Fruit fly (Drosophila melanogaster) whole organism, prepupa: ENCODE measurements around the gene CG2964.

Experiments used
- Blimp-1 ChIP-seq: fragments of 200-800 bp; sonication (Bioruptor generic); optimal IDR thresholded peaks from 3 replicates; lab custom pipeline; 2017; ENCODE audit warnings: missing biosample characterization, missing genetic modification characterization, mild to moderate bottlenecking, moderate library complexity, missing genetic modification reagents
- CG10631 ChIP-seq: fragments of 200-800 bp; sonication (Bioruptor generic); optimal IDR thresholded peaks from 2 replicates; lab custom pipeline; 2016; ENCODE audit warnings: missing biosample characterization, missing genetic modification characterization
- CG10669 ChIP-seq: fragments of 200-800 bp; sonication (Bioruptor generic); optimal IDR thresholded peaks from 3 replicates; lab custom pipeline; 2018; ENCODE audit warnings: missing biosample characterization, mild to moderate bottlenecking, missing genetic modification characterization, moderate library complexity
- CG11294 ChIP-seq: fragments of 200-800 bp; sonication (Bioruptor generic); IDR thresholded peaks from 2 replicates; pipeline ENCODE4 v1.3.6; 2022; ENCODE audit warnings: missing biosample characterization, missing genetic modification characterization
- CG11762 ChIP-seq: fragments of 200-800 bp; sonication (Bioruptor generic); optimal IDR thresholded peaks from 3 replicates; lab custom pipeline; 2016; ENCODE audit warnings: missing biosample characterization, missing genetic modification characterization; ENCODE audit not compliant: insufficient read depth
- CG11902 ChIP-seq: fragments of 200-800 bp; sonication (Bioruptor generic); optimal IDR thresholded peaks from 3 replicates; lab custom pipeline; 2016; ENCODE audit warnings: missing biosample characterization, missing genetic modification characterization
- CG1621 ChIP-seq: fragments of 200-800 bp; sonication (Bioruptor generic); optimal IDR thresholded peaks from 3 replicates; lab custom pipeline; 2018; ENCODE audit warnings: missing biosample characterization, mild to moderate bottlenecking, missing genetic modification characterization
- CG16779 ChIP-seq: fragments of 200-800 bp; sonication (Bioruptor generic); optimal IDR thresholded peaks from 3 replicates; lab custom pipeline; 2017; ENCODE audit warnings: missing biosample characterization, mild to moderate bottlenecking, missing genetic modification characterization
- CG3032 ChIP-seq: fragments of 200-800 bp; optimal IDR thresholded peaks from 2 replicates; lab custom pipeline; 2019; ENCODE audit warnings: missing biosample characterization, mild to moderate bottlenecking, missing genetic modification characterization, moderate library complexity
- CG31627 ChIP-seq: fragments of 200-800 bp; sonication (Bioruptor generic); optimal IDR thresholded peaks from 3 replicates; lab custom pipeline; 2016; ENCODE audit warnings: missing biosample characterization, missing genetic modification characterization
- CG32006 ChIP-seq: fragments of 200-800 bp; sonication (Bioruptor generic); optimal IDR thresholded peaks from 3 replicates; lab custom pipeline; 2017; ENCODE audit warnings: missing biosample characterization, mild to moderate bottlenecking, missing genetic modification characterization
- CG34406 ChIP-seq: fragments of 200-800 bp; sonication (Bioruptor generic); optimal IDR thresholded peaks from 3 replicates; lab custom pipeline; 2016; ENCODE audit warnings: missing biosample characterization, missing genetic modification characterization
- CG3919 ChIP-seq: fragments of 200-800 bp; sonication (Bioruptor generic); optimal IDR thresholded peaks from 3 replicates; lab custom pipeline; 2016; ENCODE audit warnings: missing biosample characterization, missing genetic modification characterization
- CG6163 ChIP-seq: fragments of 200-800 bp; sonication (Bioruptor generic); IDR thresholded peaks from 3 replicates; pipeline ENCODE4 v1.3.6; 2022; ENCODE audit warnings: missing biosample characterization, missing genetic modification characterization
- CG6276 ChIP-seq: fragments of 200-800 bp; sonication (Bioruptor generic); optimal IDR thresholded peaks from 2 replicates; lab custom pipeline; 2017; ENCODE audit warnings: missing biosample characterization, mild to moderate bottlenecking, missing genetic modification characterization
- CG6792 ChIP-seq: fragments of 200-800 bp; sonication (Bioruptor generic); optimal IDR thresholded peaks from 3 replicates; lab custom pipeline; 2016; ENCODE audit warnings: missing biosample characterization, missing genetic modification characterization
- CG6808 ChIP-seq: fragments of 200-800 bp; sonication (Bioruptor generic); optimal IDR thresholded peaks from 3 replicates; lab custom pipeline; 2017; ENCODE audit warnings: missing biosample characterization, missing genetic modification characterization, mild to moderate bottlenecking, moderate library complexity, missing genetic modification reagents
- CG6854 ChIP-seq: fragments of 200-800 bp; sonication (Bioruptor generic); optimal IDR thresholded peaks from 2 replicates; lab custom pipeline; 2017; ENCODE audit warnings: missing biosample characterization, mild to moderate bottlenecking, missing genetic modification characterization
- CG7368 ChIP-seq: fragments of 200-800 bp; sonication (Bioruptor generic); optimal IDR thresholded peaks from 3 replicates; lab custom pipeline; 2016; ENCODE audit warnings: missing biosample characterization, missing genetic modification characterization
- CG8119 ChIP-seq: fragments of 200-800 bp; sonication (Bioruptor generic); IDR thresholded peaks from 3 replicates; pipeline ENCODE4 v1.3.6; 2022; ENCODE audit warnings: missing biosample characterization, missing genetic modification characterization
- CG8319 ChIP-seq: fragments of 200-800 bp; sonication (Bioruptor generic); optimal IDR thresholded peaks from 3 replicates; lab custom pipeline; 2016; ENCODE audit warnings: missing biosample characterization, missing genetic modification characterization
- CG8632 ChIP-seq: fragments of 200-800 bp; sonication (Bioruptor generic); optimal IDR thresholded peaks from 3 replicates; lab custom pipeline; 2016; ENCODE audit warnings: missing biosample characterization, missing genetic modification characterization
- Eip75B ChIP-seq: fragments of 200-800 bp; sonication (Bioruptor generic); optimal IDR thresholded peaks from 3 replicates; lab custom pipeline; 2016; ENCODE audit warnings: missing biosample characterization, missing genetic modification characterization
- Eip93F ChIP-seq: fragments of 200-800 bp; sonication (Bioruptor generic); optimal IDR thresholded peaks from 2 replicates; lab custom pipeline; 2016; ENCODE audit warnings: missing biosample characterization, mild to moderate bottlenecking, missing genetic modification characterization
- Ets21C ChIP-seq: fragments of 200-800 bp; sonication (Bioruptor generic); optimal IDR thresholded peaks from 3 replicates; lab custom pipeline; 2016; ENCODE audit warnings: missing biosample characterization, missing genetic modification characterization
- Ets96B ChIP-seq: fragments of 200-800 bp; optimal IDR thresholded peaks from 2 replicates; lab custom pipeline; 2019; ENCODE audit warnings: missing biosample characterization, mild to moderate bottlenecking, missing genetic modification characterization, moderate library complexity
- Gug ChIP-seq: fragments of 200-800 bp; sonication (Bioruptor generic); IDR thresholded peaks from 2 replicates; pipeline ENCODE4 v1.3.6; 2022; ENCODE audit warnings: missing biosample characterization, missing genetic modification characterization
- Hr39 ChIP-seq: fragments of 200-800 bp; sonication (Bioruptor generic); optimal IDR thresholded peaks from 2 replicates; lab custom pipeline; 2016; ENCODE audit warnings: missing biosample characterization, missing genetic modification characterization
- Hr4 ChIP-seq: fragments of 200-800 bp; sonication (Bioruptor generic); optimal IDR thresholded peaks from 3 replicates; lab custom pipeline; 2016; ENCODE audit warnings: missing biosample characterization, missing genetic modification characterization
- Lpt ChIP-seq: fragments of 200-800 bp; sonication (Bioruptor generic); optimal IDR thresholded peaks from 3 replicates; lab custom pipeline; 2016; ENCODE audit warnings: missing biosample characterization, missing genetic modification characterization
- Met ChIP-seq: fragments of 200-800 bp; sonication (Bioruptor generic); optimal IDR thresholded peaks from 3 replicates; lab custom pipeline; 2016; ENCODE audit warnings: missing biosample characterization, missing genetic modification characterization
- OdsH ChIP-seq: fragments of 200-800 bp; sonication (Bioruptor generic); optimal IDR thresholded peaks from 3 replicates; lab custom pipeline; 2016; ENCODE audit warnings: missing biosample characterization, missing genetic modification characterization
- Sox102F ChIP-seq: fragments of 200-800 bp; sonication (Bioruptor generic); optimal IDR thresholded peaks from 2 replicates; lab custom pipeline; 2016; ENCODE audit warnings: missing biosample characterization, mild to moderate bottlenecking, missing genetic modification characterization
- Sox15 ChIP-seq: fragments of 200-800 bp; sonication (Bioruptor generic); optimal IDR thresholded peaks from 3 replicates; lab custom pipeline; 2016; ENCODE audit warnings: missing biosample characterization, missing genetic modification characterization
- achi ChIP-seq: fragments of 200-800 bp; sonication (Bioruptor generic); optimal IDR thresholded peaks from 3 replicates; lab custom pipeline; 2016; ENCODE audit warnings: missing biosample characterization, missing genetic modification characterization
- acj6 ChIP-seq: fragments of 200-800 bp; sonication (Bioruptor generic); optimal IDR thresholded peaks from 3 replicates; lab custom pipeline; 2016; ENCODE audit warnings: missing biosample characterization, missing genetic modification characterization
- cyc ChIP-seq: fragments of 200-800 bp; sonication (Bioruptor generic); optimal IDR thresholded peaks from 3 replicates; lab custom pipeline; 2016; ENCODE audit warnings: missing biosample characterization, missing genetic modification characterization
- dsx ChIP-seq: fragments of 200-800 bp; optimal IDR thresholded peaks from 3 replicates; lab custom pipeline; 2019; ENCODE audit warnings: missing biosample characterization, mild to moderate bottlenecking, missing genetic modification characterization, moderate library complexity; ENCODE audit not compliant: poor library complexity, severe bottlenecking
- esn ChIP-seq: fragments of 200-800 bp; sonication (Bioruptor generic); optimal IDR thresholded peaks from 2 replicates; lab custom pipeline; 2016; ENCODE audit warnings: missing biosample characterization, mild to moderate bottlenecking, missing genetic modification characterization, moderate library complexity
- fd59A ChIP-seq: fragments of 200-800 bp; sonication (Bioruptor generic); optimal IDR thresholded peaks from 2 replicates; lab custom pipeline; 2017; ENCODE audit warnings: missing biosample characterization, mild to moderate bottlenecking, missing genetic modification characterization, missing genetic modification reagents
- fkh ChIP-seq: fragments of 200-800 bp; sonication (Bioruptor generic); optimal IDR thresholded peaks from 3 replicates; lab custom pipeline; 2017; ENCODE audit warnings: missing biosample characterization, mild to moderate bottlenecking, missing genetic modification characterization, moderate library complexity
- lz ChIP-seq: fragments of 200-800 bp; sonication (Bioruptor generic); optimal IDR thresholded peaks from 3 replicates; lab custom pipeline; 2016; ENCODE audit warnings: missing biosample characterization, missing genetic modification characterization
- net ChIP-seq: fragments of 200-800 bp; sonication (Bioruptor generic); optimal IDR thresholded peaks from 3 replicates; lab custom pipeline; 2016; ENCODE audit warnings: missing biosample characterization, missing genetic modification characterization
- pdm3 ChIP-seq: fragments of 200-800 bp; sonication (Bioruptor generic); optimal IDR thresholded peaks from 3 replicates; lab custom pipeline; 2016; ENCODE audit warnings: missing biosample characterization, missing genetic modification characterization
- salr ChIP-seq, 2 experiments: fragments of 200-800 bp; sonication (Bioruptor generic); optimal IDR thresholded peaks; 3 replicates each; lab custom pipeline; 2016 to 2018; ENCODE audit warnings: missing biosample characterization in 2 of 2, missing genetic modification characterization in 2 of 2, mild to moderate bottlenecking in 1 of 2
- spab ChIP-seq: fragments of 200-800 bp; sonication (Bioruptor generic); optimal IDR thresholded peaks from 2 replicates; lab custom pipeline; 2017; ENCODE audit warnings: missing biosample characterization, mild to moderate bottlenecking, missing genetic modification characterization, missing genetic modification reagents
- ss ChIP-seq, 2 experiments: fragments of 200-800 bp; sonication (Bioruptor generic); optimal IDR thresholded peaks; 2 replicates in 1 of 2; 3 replicates in 1 of 2; lab custom pipeline; 2017 to 2018; ENCODE audit warnings: mild to moderate bottlenecking in 2 of 2, missing biosample characterization in 2 of 2, missing genetic modification characterization in 2 of 2, moderate library complexity in 1 of 2
- svp ChIP-seq: fragments of 200-800 bp; sonication (Bioruptor generic); peaks from one replicate; lab custom pipeline; 2016; ENCODE audit warnings: missing biosample characterization, missing genetic modification characterization
- topi ChIP-seq: fragments of 200-800 bp; sonication (Bioruptor generic); optimal IDR thresholded peaks from 3 replicates; lab custom pipeline; 2016; ENCODE audit warnings: missing biosample characterization, missing genetic modification characterization

The CG2964 gene

DNA sequence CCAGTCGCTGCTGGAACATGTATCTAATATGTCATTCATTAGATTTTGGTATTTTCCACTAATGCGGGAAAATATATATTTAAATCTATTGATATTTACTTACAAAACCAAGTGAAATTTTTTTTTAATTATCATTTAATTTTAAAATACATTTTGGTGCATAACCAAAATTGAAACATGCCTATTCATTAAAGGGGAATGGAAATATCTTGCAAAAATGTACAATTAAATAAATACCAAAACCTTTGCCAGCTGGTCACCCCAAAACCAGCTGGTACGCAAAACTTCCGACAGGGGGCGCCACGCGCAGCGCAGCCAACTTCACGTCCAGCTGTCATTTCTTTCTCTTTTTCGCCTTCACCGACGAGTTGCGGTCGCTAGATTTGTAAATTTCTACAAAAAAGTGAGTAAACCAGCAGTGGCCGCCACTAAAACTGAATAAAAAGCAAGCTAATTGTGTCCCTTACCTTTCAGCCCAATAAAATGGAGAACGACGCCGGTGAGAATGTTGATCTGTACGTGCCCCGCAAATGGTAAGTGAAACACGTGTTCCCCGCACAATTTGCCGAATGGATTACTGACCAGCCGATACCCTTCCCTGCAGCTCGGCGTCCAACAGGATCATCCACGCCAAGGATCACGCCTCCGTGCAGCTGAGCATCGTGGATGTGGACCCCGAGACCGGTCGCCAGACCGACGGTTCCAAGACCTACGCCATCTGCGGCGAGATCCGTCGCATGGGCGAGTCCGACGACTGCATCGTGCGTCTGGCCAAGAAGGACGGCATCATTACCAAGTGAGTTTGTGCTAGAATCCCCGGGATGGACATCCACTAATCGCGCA lies 43.8 kb downstream of the CG2964 start, which contains the start of the genes CG3104 and RpS21:
TSS of gene CG3104 (minus strand) at position 6 of the 843 bp plus-strand sequence.
TSS of gene RpS21 (plus strand) at position 298 of the 843 bp plus-strand sequence.
- TF ChIP-seq Met (GFP tag; lab: Kevin White, UChicago) (peak; percentile 71), fd59A (GFP tag; lab: Kevin White, UChicago) (peak; percentile 50), CG11762 (GFP tag; lab: Kevin White, UChicago) (peak; percentile 45), CG10631 (GFP tag; lab: Kevin White, UChicago) (peak; percentile 54), Eip93F (GFP tag; lab: Kevin White, UChicago) (peak; percentile 79), CG8119 (GFP tag; lab: Robert Waterston, UW) (no peak), acj6 (GFP tag; lab: Kevin White, UChicago) (peak; percentile 59), Hr39 (GFP tag; lab: Kevin White, UChicago) (peak; percentile 86), CG31627 (GFP tag; lab: Kevin White, UChicago) (peak; percentile 85), Lpt (peak; percentile 46), CG3032 (tag; lab: Kevin White, UChicago) (peak; percentile 70), CG6276 (GFP tag; lab: Kevin White, UChicago) (peak; percentile 4), ss (GFP tag; optimal IDR thresholded peaks at IDR 0.05; lab: Kevin White, UChicago) (peak; percentile 68 to 77), CG6163 (GFP tag; lab: Robert Waterston, UW) (peak; percentile 89), fkh (peak; percentile 73), CG8319 (GFP tag; lab: Kevin White, UChicago) (peak; percentile 51), Sox15 (GFP tag; lab: Kevin White, UChicago) (peak; percentile 60), CG1621 (tag; lab: Kevin White, UChicago) (peak; percentile 51), Hr4 (GFP tag; lab: Kevin White, UChicago) (peak; percentile 23), esn (GFP tag; lab: Kevin White, UChicago) (peak; percentile 76), Gug (GFP tag; lab: Robert Waterston, UW) (0 out of 2 replicates have a peak, but pooled peaks have one; percentile 15), CG7368 (GFP tag; lab: Kevin White, UChicago) (peak; percentile 64), lz (GFP tag; lab: Kevin White, UChicago) (peak; percentile 78), CG11294 (GFP tag; lab: Robert Waterston, UW) (0 out of 2 replicates have a peak, but pooled peaks have one; percentile 19), pdm3 (GFP tag; lab: Kevin White, UChicago) (peak; percentile 70), CG6792 (peak; percentile 62), Eip75B (GFP tag; lab: Kevin White, UChicago) (peak; percentile 53), Ets21C (GFP tag; lab: Kevin White, UChicago) (peak; percentile 11), CG34406 (peak; percentile 56), CG8632 (GFP tag; lab: Kevin White, UChicago) (peak; percentile 52), cyc (GFP tag; lab: Kevin White, UChicago) (peak; percentile 84), achi (peak; percentile 99), CG3919 (GFP tag; lab: Kevin White, UChicago) (peak; percentile 81), CG10669 (GFP tag; lab: Kevin White, UChicago) (peak; percentile 58), CG11902 (GFP tag; lab: Kevin White, UChicago) (peak; percentile 53), spab (GFP tag; lab: Kevin White, UChicago) (peak; percentile 38), Ets96B (peak; percentile 47), CG16779 (tag; lab: Kevin White, UChicago) (peak; percentile 48), salr (GFP tag; optimal IDR thresholded peaks at IDR 0.05; lab: Kevin White, UChicago) (peak; percentile 38 to 79), Blimp-1 (GFP tag; lab: Kevin White, UChicago) (peak; percentile 55), CG6808 (GFP tag; lab: Kevin White, UChicago) (peak; percentile 56), OdsH (GFP tag; lab: Kevin White, UChicago) (peak; percentile 68), dsx (peak; percentile 37), Sox102F (GFP tag; lab: Kevin White, UChicago) (peak; percentile 62), CG32006 (GFP tag; lab: Kevin White, UChicago) (peak; percentile 46), net (GFP tag; lab: Kevin White, UChicago) (peak; percentile 71), topi (GFP tag; lab: Kevin White, UChicago) (peak; percentile 71), CG6854 (GFP tag; lab: Kevin White, UChicago) (peak; percentile 72), svp (peak; percentile 70)
